Fruit fly (Drosophila melanogaster) whole organism, embryonic: Measurements from ENCODE around the gene CG6830.
A peak's percentile ranks its signal among the peaks of the same experiment; 100 is the strongest.

Experiments used
- Blimp-1 ChIP-seq: fragments of 200-800 bp; sonication (Bioruptor generic); optimal IDR thresholded peaks from 3 replicates; lab custom pipeline; 2018; ENCODE audit warnings: missing biosample characterization, missing genetic modification characterization, mild to moderate bottlenecking, moderate library complexity, missing genetic modification reagents
- BtbVII ChIP-seq: fragments of 200-800 bp; sonication (Bioruptor generic); optimal IDR thresholded peaks from 3 replicates; lab custom pipeline; 2017; ENCODE audit warnings: missing biosample characterization, mild to moderate bottlenecking, missing genetic modification characterization
- Bteb2 ChIP-seq: fragments of 200-800 bp; sonication (Bioruptor generic); optimal IDR thresholded peaks from 2 replicates; lab custom pipeline; 2016; ENCODE audit warnings: missing biosample characterization, missing genetic modification characterization
- C15 ChIP-seq: fragments of 200-800 bp; sonication (Bioruptor generic); IDR thresholded peaks from 3 replicates; pipeline ENCODE4 v1.3.6; 2022; ENCODE audit warnings: missing biosample characterization, missing genetic modification characterization
- CG10274 ChIP-seq: fragments of 200-800 bp; sonication (Bioruptor generic); optimal IDR thresholded peaks from 3 replicates; lab custom pipeline; 2017; ENCODE audit warnings: missing biosample characterization, mild to moderate bottlenecking, missing genetic modification characterization
- CG11085 ChIP-seq: fragments of 200-800 bp; sonication (Bioruptor generic); IDR thresholded peaks from 2 replicates; pipeline ENCODE4 v1.3.6; 2022; ENCODE audit warnings: missing biosample characterization, missing genetic modification characterization
- CG11695 ChIP-seq: fragments of 200-800 bp; sonication (Bioruptor generic); IDR thresholded peaks from 3 replicates; pipeline ENCODE4 v1.3.6; 2022; ENCODE audit warnings: missing biosample characterization, missing genetic modification characterization
- CG12769 ChIP-seq: fragments of 200-800 bp; sonication (Bioruptor generic); optimal IDR thresholded peaks from 2 replicates; lab custom pipeline; 2019; ENCODE audit warnings: missing biosample characterization, mild to moderate bottlenecking, missing genetic modification characterization, moderate library complexity
- CG13624 ChIP-seq: fragments of 200-800 bp; sonication (Bioruptor generic); optimal IDR thresholded peaks from 2 replicates; lab custom pipeline; 2016; ENCODE audit warnings: missing biosample characterization, missing genetic modification characterization
- CG1602 ChIP-seq: fragments of 200-800 bp; sonication (Bioruptor generic); optimal IDR thresholded peaks from 3 replicates; lab custom pipeline; 2016; ENCODE audit warnings: missing biosample characterization, missing genetic modification characterization
- CG18619 ChIP-seq: fragments of 200-800 bp; sonication (Bioruptor generic); optimal IDR thresholded peaks from 3 replicates; lab custom pipeline; 2017; ENCODE audit warnings: missing biosample characterization, mild to moderate bottlenecking, missing genetic modification characterization
- CG31365 ChIP-seq: fragments of 200-800 bp; sonication (Bioruptor generic); optimal IDR thresholded peaks from 2 replicates; lab custom pipeline; 2018; ENCODE audit warnings: missing biosample characterization, mild to moderate bottlenecking, missing genetic modification characterization
- CG32532 ChIP-seq: fragments of 200-800 bp; sonication (Bioruptor generic); IDR thresholded peaks from 2 replicates; pipeline ENCODE4 v1.3.6; 2022; ENCODE audit warnings: missing biosample characterization, missing genetic modification characterization
- CG3847 ChIP-seq: fragments of 200-800 bp; sonication (Bioruptor generic); IDR thresholded peaks from 2 replicates; pipeline ENCODE4 v1.3.6; 2022; ENCODE audit warnings: missing biosample characterization, missing genetic modification characterization
- CG4617 ChIP-seq: fragments of 200-800 bp; sonication (Bioruptor generic); optimal IDR thresholded peaks from 3 replicates; lab custom pipeline; 2016; ENCODE audit warnings: missing biosample characterization, missing genetic modification characterization, borderline replicate concordance
- CG4854 ChIP-seq: fragments of 200-800 bp; sonication (Bioruptor generic); optimal IDR thresholded peaks from 2 replicates; lab custom pipeline; 2016; ENCODE audit warnings: missing biosample characterization, missing genetic modification characterization, inconsistent platforms
- CG6175 ChIP-seq: fragments of 200-800 bp; sonication (Bioruptor generic); IDR thresholded peaks from 3 replicates; pipeline ENCODE4 v1.3.6; 2022; ENCODE audit warnings: missing biosample characterization, missing genetic modification characterization
- CG6654 ChIP-seq: fragments of 200-800 bp; sonication (Bioruptor generic); optimal IDR thresholded peaks from 2 replicates; lab custom pipeline; 2017; ENCODE audit warnings: missing biosample characterization, mild to moderate bottlenecking, missing genetic modification characterization
- CG6791 ChIP-seq: fragments of 200-800 bp; sonication (Bioruptor generic); IDR thresholded peaks from 3 replicates; pipeline ENCODE4 v1.3.6; 2022; ENCODE audit warnings: missing biosample characterization, missing genetic modification characterization; ENCODE audit not compliant: partially characterized antibody
- CG6854 ChIP-seq: fragments of 200-800 bp; sonication (Bioruptor generic); optimal IDR thresholded peaks from 3 replicates; lab custom pipeline; 2017; ENCODE audit warnings: missing biosample characterization, mild to moderate bottlenecking, missing genetic modification characterization
- CG9609 ChIP-seq: fragments of 200-800 bp; sonication (Bioruptor generic); optimal IDR thresholded peaks from 3 replicates; lab custom pipeline; 2016; ENCODE audit warnings: missing biosample characterization, missing genetic modification characterization
- CG9727 ChIP-seq: fragments of 200-800 bp; sonication (Bioruptor generic); optimal IDR thresholded peaks from 3 replicates; lab custom pipeline; 2017; ENCODE audit warnings: missing biosample characterization, mild to moderate bottlenecking, missing genetic modification characterization
- Chrac-16 ChIP-seq: fragments of 200-800 bp; sonication (Bioruptor generic); optimal IDR thresholded peaks from 3 replicates; lab custom pipeline; 2016; ENCODE audit warnings: missing biosample characterization, missing genetic modification characterization
- CrebB ChIP-seq: fragments of 200-800 bp; sonication (Bioruptor generic); optimal IDR thresholded peaks from 3 replicates; lab custom pipeline; 2018; ENCODE audit warnings: missing biosample characterization, mild to moderate bottlenecking, missing genetic modification characterization
- Dad ChIP-seq: fragments of 200-800 bp; sonication (Bioruptor generic); optimal IDR thresholded peaks from 3 replicates; lab custom pipeline; 2016; ENCODE audit warnings: missing biosample characterization, missing genetic modification characterization
- Doc2 ChIP-seq: fragments of 200-800 bp; sonication (Bioruptor generic); IDR thresholded peaks from 2 replicates; pipeline ENCODE4 v1.3.6; 2022; ENCODE audit warnings: missing biosample characterization, missing genetic modification characterization
- Fer3 ChIP-seq: fragments of 200-800 bp; sonication (Bioruptor generic); optimal IDR thresholded peaks from 2 replicates; lab custom pipeline; 2018; ENCODE audit warnings: missing biosample characterization, mild to moderate bottlenecking, missing genetic modification characterization, moderate library complexity
- Hand ChIP-seq: fragments of 200-800 bp; sonication (Bioruptor generic); optimal IDR thresholded peaks from 2 replicates; lab custom pipeline; 2017; ENCODE audit warnings: mild to moderate bottlenecking, missing biosample characterization, missing genetic modification reagents, missing genetic modification characterization
- Jarid2 ChIP-seq: fragments of 200-800 bp; sonication (Bioruptor generic); optimal IDR thresholded peaks from 3 replicates; lab custom pipeline; 2017; ENCODE audit warnings: mild to moderate bottlenecking, missing biosample characterization, missing genetic modification reagents, missing genetic modification characterization
- Lpt ChIP-seq: fragments of >200 bp; optimal IDR thresholded peaks from 2 replicates; lab custom pipeline; 2018; ENCODE audit warnings: missing biosample characterization, missing genetic modification characterization
- Oaz ChIP-seq: fragments of 200-800 bp; sonication (Bioruptor generic); IDR thresholded peaks from 2 replicates; pipeline ENCODE4 v1.3.6; 2022; ENCODE audit warnings: missing biosample characterization, missing genetic modification characterization
- Optix ChIP-seq: fragments of 200-800 bp; sonication (Bioruptor generic); IDR thresholded peaks from 3 replicates; pipeline ENCODE4 v1.3.6; 2022; ENCODE audit warnings: missing biosample characterization, missing genetic modification characterization
- Stat92E ChIP-seq, 3 experiments: fragments of >200 bp in 2 of 3; fragments of 200-800 bp in 1 of 3; sonication (Bioruptor generic) in 1 of 3; optimal IDR thresholded peaks; 2 replicates each; lab custom pipeline; 2017 to 2019; ENCODE audit warnings: missing biosample characterization in 3 of 3, missing genetic modification characterization in 3 of 3, mild to moderate bottlenecking in 1 of 3, moderate library complexity in 1 of 3
- Taf1 ChIP-seq: fragments of 200-800 bp; sonication (Bioruptor generic); IDR thresholded peaks from 2 replicates; pipeline ENCODE4 v1.3.6; 2022; ENCODE audit warnings: missing biosample characterization, missing genetic modification characterization
- ara ChIP-seq: fragments of 200-800 bp; sonication (Bioruptor generic); IDR thresholded peaks from 2 replicates; pipeline ENCODE4 v1.3.6; 2022; ENCODE audit warnings: missing biosample characterization, missing genetic modification characterization
- ase ChIP-seq: fragments of 200-800 bp; sonication (Bioruptor generic); IDR thresholded peaks from 3 replicates; pipeline ENCODE4 v1.3.6; 2022; ENCODE audit warnings: missing biosample characterization, missing genetic modification characterization
- cad ChIP-seq: fragments of >200 bp; optimal IDR thresholded peaks from 2 replicates; lab custom pipeline; 2017; ENCODE audit warnings: missing biosample characterization, missing genetic modification characterization
- caup ChIP-seq: fragments of 200-800 bp; sonication (Bioruptor generic); optimal IDR thresholded peaks from 3 replicates; lab custom pipeline; 2017; ENCODE audit warnings: missing biosample characterization, mild to moderate bottlenecking, missing genetic modification characterization, moderate library complexity; ENCODE audit not compliant: severe bottlenecking
- dimm ChIP-seq: fragments of 200-800 bp; sonication (Bioruptor generic); IDR thresholded peaks from 2 replicates; pipeline ENCODE4 v1.3.6; 2022; ENCODE audit warnings: missing biosample characterization, missing genetic modification characterization
- ems ChIP-seq: fragments of 200-800 bp; sonication (Bioruptor generic); optimal IDR thresholded peaks from 3 replicates; lab custom pipeline; 2016; ENCODE audit warnings: missing biosample characterization, missing genetic modification characterization
- gsb ChIP-seq: fragments of 200-800 bp; sonication (Bioruptor generic); IDR thresholded peaks from 2 replicates; pipeline ENCODE4 v1.3.6; 2022; ENCODE audit warnings: missing biosample characterization, missing genetic modification characterization
- ken ChIP-seq: fragments of 200-800 bp; sonication (Bioruptor generic); IDR thresholded peaks from 3 replicates; pipeline ENCODE4 v1.3.6; 2022; ENCODE audit warnings: missing biosample characterization, missing genetic modification characterization
- klu ChIP-seq: fragments of 200-800 bp; sonication (Bioruptor generic); IDR thresholded peaks from 2 replicates; pipeline ENCODE4 v1.3.6; 2022; ENCODE audit warnings: missing biosample characterization, missing genetic modification characterization
- lbe ChIP-seq: fragments of 200-800 bp; sonication (Bioruptor generic); optimal IDR thresholded peaks from 2 replicates; lab custom pipeline; 2016; ENCODE audit warnings: missing biosample characterization, mild to moderate bottlenecking, missing genetic modification characterization
- oc ChIP-seq: fragments of 200-800 bp; sonication (Bioruptor generic); optimal IDR thresholded peaks from 2 replicates; lab custom pipeline; 2018; ENCODE audit warnings: missing biosample characterization, mild to moderate bottlenecking, missing genetic modification characterization, moderate library complexity
- odd ChIP-seq: fragments of 200-800 bp; sonication (Bioruptor generic); optimal IDR thresholded peaks from 2 replicates; lab custom pipeline; 2017; ENCODE audit warnings: missing biosample characterization, mild to moderate bottlenecking, missing genetic modification characterization
- sisA ChIP-seq: fragments of 200-800 bp; sonication (Bioruptor generic); IDR thresholded peaks from 2 replicates; pipeline ENCODE4 v1.3.6; 2022; ENCODE audit warnings: missing biosample characterization, missing genetic modification characterization
- tap ChIP-seq: fragments of 200-800 bp; optimal IDR thresholded peaks from 3 replicates; lab custom pipeline; 2019; ENCODE audit warnings: missing biosample characterization, mild to moderate bottlenecking, missing genetic modification characterization, moderate library complexity
- tna ChIP-seq: fragments of 200-800 bp; sonication (Bioruptor generic); IDR thresholded peaks from 2 replicates; pipeline ENCODE4 v1.3.6; 2022; ENCODE audit warnings: missing biosample characterization, missing genetic modification characterization; ENCODE audit not compliant: partially characterized antibody
- unc-4 ChIP-seq: fragments of 200-800 bp; sonication (Bioruptor generic); IDR thresholded peaks from 2 replicates; pipeline ENCODE4 v1.3.6; 2022; ENCODE audit warnings: missing biosample characterization, missing genetic modification characterization; ENCODE audit not compliant: partially characterized antibody
- usp ChIP-seq: fragments of >200 bp; optimal IDR thresholded peaks from 2 replicates; lab custom pipeline; 2017; ENCODE audit warnings: missing biosample characterization, missing genetic modification characterization
- vfl ChIP-seq: fragments of 200-800 bp; sonication (Bioruptor generic); optimal IDR thresholded peaks from 2 replicates; lab custom pipeline; 2016; ENCODE audit warnings: missing biosample characterization, missing genetic modification characterization

Gene CG6830

DNA sequence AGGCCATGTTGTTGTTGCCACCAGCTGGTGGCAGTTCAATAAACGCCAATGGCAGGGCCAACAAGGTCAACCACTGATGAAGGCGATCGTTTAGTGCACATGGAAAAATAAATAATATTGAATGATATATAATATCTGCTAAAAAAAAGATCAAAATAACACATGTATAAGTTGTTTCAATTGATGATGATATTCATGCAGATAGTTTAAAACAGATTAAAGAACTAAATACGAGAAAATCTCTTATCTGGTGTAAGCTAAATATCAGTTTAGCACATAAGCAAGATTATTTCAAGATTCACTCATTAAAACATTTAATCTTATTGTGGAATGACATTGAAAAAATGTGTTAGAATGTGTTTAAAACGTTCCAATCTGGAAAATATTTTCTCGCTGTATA lies 20.7 kb downstream of the CG6830 start (continued):
- no peak for TF ChIP-seq unc-4 (GFP tag; lab: Robert Waterston, UW)
- TF ChIP-seq CG6791 (GFP tag; lab: Robert Waterston, UW): no peak
- TF ChIP-seq CG9609: no peak
- no peak for TF ChIP-seq dimm
- no peak for TF ChIP-seq Bteb2
- TF ChIP-seq C15: no peak
- no peak for TF ChIP-seq ems
- TF ChIP-seq ase (GFP tag; lab: Robert Waterston, UW): no peak
- TF ChIP-seq CG4617 (GFP tag; lab: Kevin White, UChicago): no peak
- TF ChIP-seq CG18619: no peak
- TF ChIP-seq klu (GFP tag; lab: Robert Waterston, UW): no peak
- TF ChIP-seq sisA (GFP tag; lab: Robert Waterston, UW): peak; percentile 35; the same call in 1 of the 2 replicates
- TF ChIP-seq CG1602 (GFP tag; lab: Kevin White, UChicago): no peak
- no peak for TF ChIP-seq CG6854 (GFP tag; lab: Kevin White, UChicago)
- 0 out of 3 replicates have a peak, but pooled peaks have one; percentile 11 for TF ChIP-seq CG11695 (GFP tag; lab: Robert Waterston, UW)
- TF ChIP-seq CG9727 (GFP tag; lab: Kevin White, UChicago): no peak
- no peak for TF ChIP-seq Chrac-16
- TF ChIP-seq BtbVII (GFP tag; lab: Kevin White, UChicago): peak; percentile 26
- no peak for TF ChIP-seq lbe (GFP tag; lab: Kevin White, UChicago)
- no peak for TF ChIP-seq CG12769
- TF ChIP-seq Hand (GFP tag; lab: Kevin White, UChicago): no peak
- no peak for TF ChIP-seq vfl (GFP tag; lab: Kevin White, UChicago)
- TF ChIP-seq oc (tag; lab: Kevin White, UChicago): no peak
- no peak for TF ChIP-seq Lpt (GFP tag; lab: Kevin White, UChicago)
- no peak for TF ChIP-seq CG6175
- TF ChIP-seq CG4854 (GFP tag; lab: Kevin White, UChicago): no peak
- TF ChIP-seq CG31365 (tag; lab: Kevin White, UChicago): no peak
- TF ChIP-seq odd (GFP tag; lab: Kevin White, UChicago): peak; percentile 48
- TF ChIP-seq CG13624 (GFP tag; lab: Kevin White, UChicago): no peak
- peak; percentile 26 for TF ChIP-seq tap
- TF ChIP-seq CrebB (tag; lab: Kevin White, UChicago): no peak
- TF ChIP-seq Oaz (GFP tag; lab: Robert Waterston, UW): no peak
- no peak for TF ChIP-seq Stat92E (GFP tag; optimal IDR thresholded peaks at IDR 0.05; lab: Kevin White, UChicago)
- no peak for TF ChIP-seq Doc2 (GFP tag; lab: Robert Waterston, UW)
- no peak for TF ChIP-seq CG11085 (GFP tag; lab: Robert Waterston, UW)
- TF ChIP-seq Dad: no peak
- no peak for TF ChIP-seq CG6654 (GFP tag; lab: Kevin White, UChicago)
- peak; percentile 29 for TF ChIP-seq Fer3
- no peak for TF ChIP-seq CG32532 (GFP tag; lab: Robert Waterston, UW)
- no peak for TF ChIP-seq cad (GFP tag; lab: Kevin White, UChicago)
- TF ChIP-seq ken (GFP tag; lab: Robert Waterston, UW): no peak
- no peak for TF ChIP-seq CG10274
- no peak for TF ChIP-seq Taf1 (GFP tag; lab: Robert Waterston, UW)
- no peak for TF ChIP-seq CG3847 (GFP tag; lab: Robert Waterston, UW)
- no peak for TF ChIP-seq caup (GFP tag; lab: Kevin White, UChicago)
- TF ChIP-seq Jarid2: no peak
- no peak for TF ChIP-seq ara (GFP tag; lab: Robert Waterston, UW)
- TF ChIP-seq tna (GFP tag; lab: Robert Waterston, UW): no peak
- no peak for TF ChIP-seq usp (GFP tag; lab: Kevin White, UChicago)
- no peak for TF ChIP-seq Optix (GFP tag; lab: Robert Waterston, UW)
- TF ChIP-seq gsb (GFP tag; lab: Robert Waterston, UW): no peak
- peak; percentile 50 for TF ChIP-seq Blimp-1 (GFP tag; lab: Kevin White, UChicago)
